Worm (Caenorhabditis elegans) whole organism, L4/young adult: ENCODE data around the gene rei-2.
A peak's percentile ranks its signal among the peaks of the same experiment; 100 is the strongest.

Experiments used
- W03F9.2 ChIP-seq: fragments of 150-350 bp; optimal IDR thresholded peaks from 2 replicates; lab custom pipeline; 2014; ENCODE audit warnings: missing biosample characterization, missing genetic modification characterization
- dao-5 ChIP-seq: sonication (generic microtip); optimal IDR thresholded peaks from 2 replicates; lab custom pipeline; 2016; ENCODE audit warnings: missing genotype, missing genetic modification characterization, moderate library complexity, missing compliant biosample characterization
- him-1 ChIP-seq: sonication (generic microtip); optimal IDR thresholded peaks from 2 replicates; lab custom pipeline; 2016; ENCODE audit warnings: missing genotype, missing genetic modification reagents, missing genetic modification characterization, missing compliant biosample characterization

Gene rei-2

ce11 chrX:1062403-1063073 lies 25.4 kb downstream of the rei-2 start, which contains the start of gene unc-1:
Gene unc-1 (minus strand): TSS chrX:1062453.
- peak; percentile 52 for TF ChIP-seq him-1 (tag; lab: Kevin White, UChicago)
- TF ChIP-seq dao-5 (tag; lab: Kevin White, UChicago) = no peak
- no peak for TF ChIP-seq W03F9.2 (tag; lab: Kevin White, UChicago)

ce11 chrX:1060705-1061104 lies 27.2 kb downstream of the rei-2 start:
- TF ChIP-seq him-1 (tag; lab: Kevin White, UChicago) (no peak), W03F9.2 (tag; lab: Kevin White, UChicago) (no peak), dao-5 (tag; lab: Kevin White, UChicago) (no peak)

- TF ChIP-seq him-1 (tag; lab: Kevin White, UChicago) = peak; percentile 18
- TF ChIP-seq W03F9.2 (tag; lab: Kevin White, UChicago) = no peak
- TF ChIP-seq dao-5 (tag; lab: Kevin White, UChicago) = no peak
Measured at ce11 chrX:1057821-1058377, 30.0 kb downstream of the rei-2 start.

- TF ChIP-seq dao-5 (tag; lab: Kevin White, UChicago) (no peak), him-1 (tag; lab: Kevin White, UChicago) (no peak), W03F9.2 (tag; lab: Kevin White, UChicago) (no peak)
Measured at ce11 chrX:1053929-1054328, 34.0 kb downstream of the rei-2 start, which contains the start of gene ncs-3. Gene ncs-3 (plus strand): TSS chrX:1054081.

- TF ChIP-seq dao-5 (tag; lab: Kevin White, UChicago) (no peak), him-1 (tag; lab: Kevin White, UChicago) (no peak), W03F9.2 (tag; lab: Kevin White, UChicago) (no peak)
Measured at ce11 chrX:1052960-1053359, 35.0 kb downstream of the rei-2 start.

ce11 chrX:1051041-1051440 lies 36.9 kb downstream of the rei-2 start:
- no peak for TF ChIP-seq W03F9.2 (tag; lab: Kevin White, UChicago)
- TF ChIP-seq dao-5 (tag; lab: Kevin White, UChicago) = no peak
- no peak for TF ChIP-seq him-1 (tag; lab: Kevin White, UChicago)

ce11 chrX:1046156-1046831 lies 41.7 kb downstream of the rei-2 start, which contains the start of gene vpat-1:
Gene vpat-1 (minus strand): TSS chrX:1046206.
- TF ChIP-seq him-1 (tag; lab: Kevin White, UChicago) = no peak
- TF ChIP-seq dao-5 (tag; lab: Kevin White, UChicago) = no peak
- no peak for TF ChIP-seq W03F9.2 (tag; lab: Kevin White, UChicago)

- TF ChIP-seq W03F9.2 (tag; lab: Kevin White, UChicago) = no peak
- no peak for TF ChIP-seq him-1 (tag; lab: Kevin White, UChicago)
- no peak for TF ChIP-seq dao-5 (tag; lab: Kevin White, UChicago)
Measured at ce11 chrX:1044327-1044726, 43.6 kb downstream of the rei-2 start.

ce11 chrX:1038347-1038746 lies 49.6 kb downstream of the rei-2 start, which contains the start of gene F55A4.7:
Gene F55A4.7 (minus strand): TSS chrX:1038447.
- no peak for TF ChIP-seq him-1 (tag; lab: Kevin White, UChicago)
- no peak for TF ChIP-seq dao-5 (tag; lab: Kevin White, UChicago)
- TF ChIP-seq W03F9.2 (tag; lab: Kevin White, UChicago) = no peak

- TF ChIP-seq dao-5 (tag; lab: Kevin White, UChicago) (no peak), him-1 (tag; lab: Kevin White, UChicago) (no peak)
Measured at ce11 chrX:1035039-1035598, 52.8 kb downstream of the rei-2 start, which contains the start of the genes stau-1 and sec-22. Gene stau-1 (minus strand): TSS chrX:1035286. Gene sec-22 (plus strand): TSS chrX:1035548.
